Fruit fly (Drosophila melanogaster): ENCODE data around the gene CG13728.

Gene CG13728

dm6 chr3L:17382628-17383027 is at the start of gene CG13728:
CG13728 (minus strand) TSS chr3L:17382728.
- TF ChIP-seq CG12104 (GFP tag; optimal IDR thresholded peaks at IDR 0.05) = no peak
- peak; percentile 84 for TF ChIP-seq Ets65A (GFP tag)

- no peak for TF ChIP-seq CG6683 (GFP tag; optimal IDR thresholded peaks at IDR 0.05)
- no peak for TF ChIP-seq CG30431 (GFP tag; optimal IDR thresholded peaks at IDR 0.05)
- no peak for TF ChIP-seq CG13775 (GFP tag; optimal IDR thresholded peaks at IDR 0.05)
- TF ChIP-seq BEAF-32 (GFP tag; optimal IDR thresholded peaks at IDR 0.05) = no peak
- no peak for TF ChIP-seq Hr39 (optimal IDR thresholded peaks at IDR 0.05)
- TF ChIP-seq CG4282 (GFP tag; optimal IDR thresholded peaks at IDR 0.05) = no peak
- peak in 1 of 2 experiments; percentile 21 for TF ChIP-seq dpn (GFP tag; optimal IDR thresholded peaks at IDR 0.05)
- no peak for TF ChIP-seq Trl (optimal IDR thresholded peaks at IDR 0.05)
- TF ChIP-seq Trl (GFP tag; optimal IDR thresholded peaks at IDR 0.05) = no peak
- no peak for TF ChIP-seq CG16813 (GFP tag; IDR thresholded peaks at IDR 0.05; ENCODE audit: partially characterized antibody)
- TF ChIP-seq CG9876 (GFP tag; optimal IDR thresholded peaks at IDR 0.05) = no peak
- TF ChIP-seq D19A (tag; optimal IDR thresholded peaks at IDR 0.05) = peak; percentile 65
- TF ChIP-seq CG6854 (GFP tag; optimal IDR thresholded peaks at IDR 0.05) = no peak
- no peak for TF ChIP-seq CG10543 (GFP tag; optimal IDR thresholded peaks at IDR 0.05)
- TF ChIP-seq CG12744 (GFP tag; optimal IDR thresholded peaks at IDR 0.05) = no peak
- TF ChIP-seq crc (GFP tag; optimal IDR thresholded peaks at IDR 0.05) = no peak
- TF ChIP-seq MBD-R2 (GFP tag; IDR thresholded peaks at IDR 0.05) = no peak
- TF ChIP-seq tin (GFP tag; optimal IDR thresholded peaks at IDR 0.05) = no peak
- TF ChIP-seq gce (GFP tag; IDR thresholded peaks at IDR 0.05) = no peak
- TF ChIP-seq CG1233 (GFP tag; optimal IDR thresholded peaks at IDR 0.05) = no peak
- TF ChIP-seq zen (tag; optimal IDR thresholded peaks at IDR 0.05) = no peak
- no peak for TF ChIP-seq Kr (GFP tag; optimal IDR thresholded peaks at IDR 0.05)
- peak; percentile 15 for TF ChIP-seq CG11504 (tag; optimal IDR thresholded peaks at IDR 0.05)
- TF ChIP-seq CG33557 (GFP tag; optimal IDR thresholded peaks at IDR 0.05) = no peak
- no peak for TF ChIP-seq slp2 (GFP tag; optimal IDR thresholded peaks at IDR 0.05)
- TF ChIP-seq kni (GFP tag; optimal IDR thresholded peaks at IDR 0.05) = no peak
- TF ChIP-seq pho (GFP tag; optimal IDR thresholded peaks at IDR 0.05) = peak; percentile 3
- TF ChIP-seq CG4820 (GFP tag; optimal IDR thresholded peaks at IDR 0.05) = no peak
- no peak for TF ChIP-seq CG7928 (GFP tag; optimal IDR thresholded peaks at IDR 0.05)
- TF ChIP-seq CG31224 (GFP tag; IDR thresholded peaks at IDR 0.05) = no peak
- TF ChIP-seq CG16779 (GFP tag; IDR thresholded peaks at IDR 0.05) = no peak
- TF ChIP-seq CG10321 (GFP tag; IDR thresholded peaks at IDR 0.05) = no peak
- TF ChIP-seq HHEX (GFP tag; optimal IDR thresholded peaks at IDR 0.05) = no peak
- TF ChIP-seq CG11456 (GFP tag; IDR thresholded peaks at IDR 0.05) = no peak
- TF ChIP-seq Drgx (GFP tag; IDR thresholded peaks at IDR 0.05) = no peak
- TF ChIP-seq CG17359 (tag; optimal IDR thresholded peaks at IDR 0.05) = no peak
- TF ChIP-seq CG9932 (GFP tag; IDR thresholded peaks at IDR 0.05) = peak; percentile 15; the same call in 1 of the 2 replicates
- TF ChIP-seq CG16863 (GFP tag; optimal IDR thresholded peaks at IDR 0.05) = no peak
- TF ChIP-seq insv (GFP tag; optimal IDR thresholded peaks at IDR 0.05) = no peak
- TF ChIP-seq cg (GFP tag; optimal IDR thresholded peaks at IDR 0.05) = no peak
- no peak for TF ChIP-seq dmrt11E (tag; optimal IDR thresholded peaks at IDR 0.05)
- no peak for TF ChIP-seq ATbp (GFP tag; optimal IDR thresholded peaks at IDR 0.05)
- no peak for TF ChIP-seq CG31365 (tag; optimal IDR thresholded peaks at IDR 0.05)
- no peak for TF ChIP-seq CG7786 (GFP tag; optimal IDR thresholded peaks at IDR 0.05)
- no peak for TF ChIP-seq Ptx1 (GFP tag; IDR thresholded peaks at IDR 0.05)
- peak; percentile 49 for TF ChIP-seq Hmr (GFP tag; optimal IDR thresholded peaks at IDR 0.05)
- peak; percentile 60 for TF ChIP-seq sug (tag; optimal IDR thresholded peaks at IDR 0.05)
- TF ChIP-seq cwo (GFP tag; optimal IDR thresholded peaks at IDR 0.05) = peak; percentile 79
Measured at dm6 chr3L:17430957-17431585, 48.5 kb upstream of the CG13728 start.

Measured in whole organism, embryonic.